Worm (Caenorhabditis elegans) whole organism, L3 larva: ENCODE results near the gene ZC21.6.

Experiments
- R02D3.7 ChIP-seq: fragments of 150-350 bp; optimal IDR thresholded peaks from 2 replicates; lab custom pipeline; 2014; ENCODE audit warnings: missing biosample characterization, missing genetic modification characterization
- aly-2 ChIP-seq: fragments of 150-350 bp; optimal IDR thresholded peaks from 2 replicates; lab custom pipeline; 2014; ENCODE audit warnings: missing biosample characterization, missing genetic modification characterization
- ama-1 ChIP-seq: fragments of 150-350 bp; optimal IDR thresholded peaks from 2 replicates; lab custom pipeline; 2018
- ceh-16 ChIP-seq: sonication (generic microtip); optimal IDR thresholded peaks from 2 replicates; lab custom pipeline; 2017; ENCODE audit warnings: missing biosample characterization, missing genetic modification characterization
- ceh-28 ChIP-seq: fragments of 150-350 bp; optimal IDR thresholded peaks from 2 replicates; lab custom pipeline; 2014; ENCODE audit warnings: missing biosample characterization, missing genetic modification reagents, missing genetic modification characterization
- ceh-82 ChIP-seq: fragments of 150-350 bp; optimal IDR thresholded peaks from 2 replicates; lab custom pipeline; 2014; ENCODE audit warnings: missing biosample characterization, missing genetic modification characterization
- egl-27 ChIP-seq: sonication (generic microtip); optimal IDR thresholded peaks from 4 replicates; lab custom pipeline; 2017; ENCODE audit warnings: missing biosample characterization, missing genetic modification reagents, missing genetic modification characterization
- egl-5 ChIP-seq: fragments of 150-350 bp; optimal IDR thresholded peaks from 2 replicates; lab custom pipeline; 2017; ENCODE audit warnings: missing biosample characterization, missing genetic modification reagents, missing genetic modification characterization, inconsistent platforms
- elt-1 ChIP-seq: fragments of 150-350 bp; optimal IDR thresholded peaks from 2 replicates; lab custom pipeline; 2014; ENCODE audit warnings: missing biosample characterization, missing genetic modification characterization
- elt-2 ChIP-seq: sonication (generic microtip); optimal IDR thresholded peaks from 2 replicates; lab custom pipeline; 2016; ENCODE audit warnings: missing genetic modification reagents, mild to moderate bottlenecking, missing genetic modification characterization, missing compliant biosample characterization
- elt-3 ChIP-seq, 3 experiments: fragments of 150-350 bp in 1 of 3; sonication (generic microtip) in 2 of 3; optimal IDR thresholded peaks; 2 replicates in 2 of 3; 4 replicates in 1 of 3; lab custom pipeline; 2014 to 2017; ENCODE audit warnings: missing biosample characterization in 3 of 3, missing genetic modification characterization in 3 of 3
- fkh-10 ChIP-seq: sonication (generic microtip); optimal IDR thresholded peaks from 2 replicates; lab custom pipeline; 2017; ENCODE audit warnings: missing biosample characterization, missing genetic modification reagents, missing genetic modification characterization
- fos-1 ChIP-seq: fragments of 150-350 bp; optimal IDR thresholded peaks from 2 replicates; lab custom pipeline; 2014; ENCODE audit warnings: missing biosample characterization, missing genetic modification characterization
- hmg-11 ChIP-seq: sonication (generic microtip); optimal IDR thresholded peaks from 2 replicates; lab custom pipeline; 2016; ENCODE audit warnings: missing genetic modification characterization, missing compliant biosample characterization
- jun-1 ChIP-seq: fragments of 150-350 bp; optimal IDR thresholded peaks from 2 replicates; lab custom pipeline; 2014; ENCODE audit warnings: missing biosample characterization, missing genetic modification reagents, missing genetic modification characterization
- lin-15B ChIP-seq: fragments of 150-350 bp; optimal IDR thresholded peaks from 2 replicates; lab custom pipeline; 2014; ENCODE audit warnings: missing biosample characterization, missing genetic modification characterization
- lin-39 ChIP-seq: fragments of 150-350 bp; optimal IDR thresholded peaks from 2 replicates; lab custom pipeline; 2018; ENCODE audit warnings: missing biosample characterization, missing genetic modification reagents, missing genetic modification characterization
- lsy-12 ChIP-seq: sonication (generic microtip); optimal IDR thresholded peaks from 2 replicates; lab custom pipeline; 2016; ENCODE audit warnings: mild to moderate bottlenecking, missing genetic modification characterization, missing compliant biosample characterization
- nfya-1 ChIP-seq: sonication (generic microtip); optimal IDR thresholded peaks from 2 replicates; lab custom pipeline; 2017; ENCODE audit warnings: missing genetic modification characterization, mild to moderate bottlenecking, missing compliant biosample characterization, antibody characterized with exemption, moderate library complexity; ENCODE audit not compliant: insufficient read depth
- nhr-11 ChIP-seq: fragments of 150-350 bp; optimal IDR thresholded peaks from 2 replicates; lab custom pipeline; 2014; ENCODE audit warnings: missing biosample characterization, missing genetic modification characterization
- nhr-237 ChIP-seq: fragments of 150-350 bp; optimal IDR thresholded peaks from 2 replicates; lab custom pipeline; 2014; ENCODE audit warnings: missing biosample characterization, missing genetic modification characterization
- nhr-25 ChIP-seq: sonication (generic microtip); optimal IDR thresholded peaks from 2 replicates; lab custom pipeline; 2017; ENCODE audit warnings: missing biosample characterization, missing genetic modification characterization
- nhr-43 ChIP-seq: sonication (generic microtip); optimal IDR thresholded peaks from 2 replicates; lab custom pipeline; 2016; ENCODE audit warnings: mild to moderate bottlenecking, missing genetic modification characterization, missing compliant biosample characterization; ENCODE audit not compliant: poor library complexity, severe bottlenecking
- nhr-67 ChIP-seq: fragments of 150-350 bp; optimal IDR thresholded peaks from 2 replicates; lab custom pipeline; 2014; ENCODE audit warnings: missing biosample characterization, missing genetic modification characterization
- nhr-76 ChIP-seq: fragments of 150-350 bp; sonication (generic microtip); optimal IDR thresholded peaks from 5 replicates; lab custom pipeline; 2014; ENCODE audit warnings: missing biosample characterization, missing genetic modification characterization
- nhr-77 ChIP-seq: fragments of 150-350 bp; optimal IDR thresholded peaks from 2 replicates; lab custom pipeline; 2014; ENCODE audit warnings: missing biosample characterization, missing genetic modification characterization
- pqm-1 ChIP-seq: fragments of 150-350 bp; optimal IDR thresholded peaks from 2 replicates; lab custom pipeline; 2017; ENCODE audit warnings: missing biosample characterization, missing genetic modification characterization, inconsistent platforms
- sea-2 ChIP-seq: fragments of 150-350 bp; sonication (generic microtip); optimal IDR thresholded peaks from 4 replicates; lab custom pipeline; 2014; ENCODE audit warnings: missing biosample characterization, missing genetic modification reagents, missing genetic modification characterization
- skn-1 ChIP-seq: fragments of 150-350 bp; optimal IDR thresholded peaks from 2 replicates; lab custom pipeline; 2014; ENCODE audit warnings: missing biosample characterization, missing genetic modification characterization
- snpc-4 ChIP-seq: fragments of 150-350 bp; optimal IDR thresholded peaks from 2 replicates; lab custom pipeline; 2014; ENCODE audit warnings: missing biosample characterization, missing genetic modification characterization
- tbx-2 ChIP-seq: sonication (generic microtip); optimal IDR thresholded peaks from 2 replicates; lab custom pipeline; 2016; ENCODE audit warnings: mild to moderate bottlenecking, missing genetic modification characterization, missing compliant biosample characterization
- unc-39 ChIP-seq: sonication (generic microtip); optimal IDR thresholded peaks from 4 replicates; lab custom pipeline; 2017; ENCODE audit warnings: missing biosample characterization, missing genetic modification characterization
- zag-1 ChIP-seq: fragments of 150-350 bp; optimal IDR thresholded peaks from 2 replicates; lab custom pipeline; 2014; ENCODE audit warnings: missing biosample characterization, missing genetic modification characterization
- ztf-11 ChIP-seq: fragments of 150-350 bp; optimal IDR thresholded peaks from 2 replicates; lab custom pipeline; 2014; ENCODE audit warnings: missing biosample characterization, missing genetic modification characterization
- ztf-4 ChIP-seq: fragments of 150-350 bp; optimal IDR thresholded peaks from 2 replicates; lab custom pipeline; 2014; ENCODE audit warnings: missing biosample characterization, missing genetic modification characterization

Gene ZC21.6

ce11 chrIII:8545515-8545914 is at the start of gene ZC21.6:
Gene ZC21.6 (minus strand): TSS chrIII:8545615.
- TF ChIP-seq pqm-1 (tag; lab: Kevin White, UChicago), result no peak

- TF ChIP-seq pqm-1 (tag; lab: Kevin White, UChicago) (peak; percentile 78), ceh-16 (tag; lab: Kevin White, UChicago) (no peak), ceh-28 (tag; lab: Kevin White, UChicago) (no peak), ztf-11 (tag; lab: Kevin White, UChicago) (no peak), lin-15B (tag; lab: Kevin White, UChicago) (no peak), egl-5 (tag; lab: Kevin White, UChicago) (no peak), egl-27 (tag; lab: Kevin White, UChicago) (no peak), elt-2 (tag; lab: Kevin White, UChicago) (peak; percentile 69)
These were observed 48.7 kb upstream of the ZC21.6 start for ce11 chrIII:8594088-8594487.

- TF ChIP-seq fkh-10 (GFP tag; lab: Kevin White, UChicago) (no peak), nhr-77 (tag; lab: Kevin White, UChicago) (no peak), jun-1 (tag; lab: Kevin White, UChicago) (no peak)
These were observed 48.2 kb upstream of the ZC21.6 start, which contains the start of gene C06E1.7 for ce11 chrIII:8593620-8594019. Gene C06E1.7 (minus strand): TSS chrIII:8593720.

- TF ChIP-seq elt-2 (tag; lab: Kevin White, UChicago) (no peak), R02D3.7 (tag; lab: Kevin White, UChicago) (no peak), nhr-25 (tag; lab: Kevin White, UChicago) (no peak), hmg-11 (tag; lab: Kevin White, UChicago) (no peak), lsy-12 (no peak), ceh-82 (tag; lab: Kevin White, UChicago) (no peak), pqm-1 (tag; lab: Kevin White, UChicago) (no peak), fos-1 (tag; lab: Kevin White, UChicago) (no peak), nhr-67 (tag; lab: Kevin White, UChicago) (no peak), unc-39 (tag; lab: Kevin White, UChicago) (no peak), ceh-28 (tag; lab: Kevin White, UChicago) (no peak), lin-39 (tag; lab: Kevin White, UChicago) (no peak), snpc-4 (tag; lab: Kevin White, UChicago) (no peak), egl-5 (tag; lab: Kevin White, UChicago) (no peak), ama-1 (lab: Kevin White, UChicago) (no peak), tbx-2 (tag; lab: Kevin White, UChicago) (no peak), jun-1 (tag; lab: Kevin White, UChicago) (no peak), nhr-76 (tag; lab: Kevin White, UChicago) (no peak)
These were observed 45.5 kb upstream of the ZC21.6 start, which contains the start of gene fipr-16 for ce11 chrIII:8590882-8591281. Gene fipr-16 (minus strand): TSS chrIII:8590982.

ce11 chrIII:8589195-8589594 is 43.8 kb upstream of the ZC21.6 start, which contains the start of gene fip-3:
Gene fip-3 (minus strand): TSS chrIII:8589488.
- TF ChIP-seq nhr-11 (tag; lab: Kevin White, UChicago) (no peak), egl-27 (tag; lab: Kevin White, UChicago) (no peak), elt-3 (tag; optimal IDR thresholded peaks at IDR 0.05; lab: Kevin White, UChicago) (no peak)

ce11 chrIII:8588592-8589153 is 43.3 kb upstream of the ZC21.6 start, which contains the start of gene glr-1:
Gene glr-1 (minus strand): TSS chrIII:8588642.
- TF ChIP-seq pqm-1 (tag; lab: Kevin White, UChicago), result no peak
- TF ChIP-seq nfya-1 (tag; lab: Kevin White, UChicago), result peak; percentile 53
- peak; percentile 44 for TF ChIP-seq fkh-10 (GFP tag; lab: Kevin White, UChicago)

ce11 chrIII:8580802-8581201 is 35.4 kb upstream of the ZC21.6 start, which contains the start of gene doxa-1:
Gene doxa-1 (plus strand): TSS chrIII:8581102.
- no peak for TF ChIP-seq zag-1
- TF ChIP-seq nhr-76 (tag; lab: Kevin White, UChicago), result no peak
- no peak for TF ChIP-seq nhr-43
- no peak for TF ChIP-seq jun-1 (tag; lab: Kevin White, UChicago)
- TF ChIP-seq hmg-11 (tag; lab: Kevin White, UChicago), result no peak
- no peak for TF ChIP-seq skn-1 (tag; lab: Kevin White, UChicago)
- no peak for TF ChIP-seq aly-2
- no peak for TF ChIP-seq sea-2 (GFP tag; lab: Kevin White, UChicago)
- no peak for TF ChIP-seq ztf-4
- TF ChIP-seq ceh-28 (tag; lab: Kevin White, UChicago), result no peak
- no peak for TF ChIP-seq elt-1
- TF ChIP-seq nhr-237 (tag; lab: Kevin White, UChicago), result no peak
- TF ChIP-seq ztf-11 (tag; lab: Kevin White, UChicago), result no peak
- no peak for TF ChIP-seq elt-3 (tag; optimal IDR thresholded peaks at IDR 0.05; lab: Kevin White, UChicago)
- TF ChIP-seq unc-39 (tag; lab: Kevin White, UChicago), result no peak
- TF ChIP-seq ama-1 (lab: Kevin White, UChicago), result no peak
